Fruit fly (Drosophila melanogaster) whole organism, embryonic: ENCODE results near the gene CG17549.
A peak's percentile ranks its signal among the peaks of the same experiment; 100 is the strongest.

Experiments
- Asciz ChIP-seq: fragments of 200-800 bp; sonication (Bioruptor generic); optimal IDR thresholded peaks from 2 replicates; lab custom pipeline; 2017; ENCODE audit warnings: missing biosample characterization, mild to moderate bottlenecking, missing genetic modification characterization, missing genetic modification reagents
- Blimp-1 ChIP-seq: fragments of 200-800 bp; sonication (Bioruptor generic); optimal IDR thresholded peaks from 3 replicates; lab custom pipeline; 2018; ENCODE audit warnings: missing biosample characterization, missing genetic modification characterization, mild to moderate bottlenecking, moderate library complexity, missing genetic modification reagents
- CG10267 ChIP-seq: fragments of 200-800 bp; sonication (Bioruptor generic); optimal IDR thresholded peaks from 2 replicates; lab custom pipeline; 2018; ENCODE audit warnings: missing biosample characterization, mild to moderate bottlenecking, missing genetic modification characterization, moderate library complexity
- CG12155 ChIP-seq: fragments of 200-800 bp; sonication (Bioruptor generic); optimal IDR thresholded peaks from 3 replicates; lab custom pipeline; 2016; ENCODE audit warnings: missing biosample characterization, missing genetic modification characterization
- CG13775 ChIP-seq: fragments of 200-800 bp; sonication (Bioruptor generic); optimal IDR thresholded peaks from 3 replicates; lab custom pipeline; 2017; ENCODE audit warnings: missing biosample characterization, mild to moderate bottlenecking, missing genetic modification characterization
- CG14667 ChIP-seq: fragments of 200-800 bp; sonication (Bioruptor generic); IDR thresholded peaks from 2 replicates; pipeline ENCODE4 v1.3.6; 2022; ENCODE audit warnings: missing biosample characterization, missing genetic modification characterization
- CG14710 ChIP-seq: fragments of 200-800 bp; sonication (Bioruptor generic); optimal IDR thresholded peaks from 3 replicates; lab custom pipeline; 2019; ENCODE audit warnings: missing biosample characterization, mild to moderate bottlenecking, missing genetic modification characterization, moderate library complexity
- CG15601 ChIP-seq: fragments of 200-800 bp; sonication (Bioruptor generic); optimal IDR thresholded peaks from 3 replicates; lab custom pipeline; 2019; ENCODE audit warnings: missing biosample characterization, mild to moderate bottlenecking, missing genetic modification characterization, moderate library complexity
- CG17328 ChIP-seq: fragments of 200-800 bp; sonication (Bioruptor generic); IDR thresholded peaks from 2 replicates; pipeline ENCODE4 v1.3.6; 2022; ENCODE audit warnings: missing biosample characterization, missing genetic modification characterization
- CG18764 ChIP-seq: fragments of 200-800 bp; sonication (Bioruptor generic); optimal IDR thresholded peaks from 3 replicates; lab custom pipeline; 2016; ENCODE audit warnings: missing biosample characterization, missing genetic modification characterization
- CG2678 ChIP-seq: fragments of 200-800 bp; sonication (Bioruptor generic); optimal IDR thresholded peaks from 3 replicates; lab custom pipeline; 2019; ENCODE audit warnings: missing biosample characterization, mild to moderate bottlenecking, missing genetic modification characterization, moderate library complexity
- CG2712 ChIP-seq: fragments of 200-800 bp; optimal IDR thresholded peaks from 3 replicates; lab custom pipeline; 2019; ENCODE audit warnings: missing biosample characterization, mild to moderate bottlenecking, missing genetic modification characterization, moderate library complexity
- CG30403 ChIP-seq: fragments of 200-800 bp; sonication (Bioruptor generic); optimal IDR thresholded peaks from 3 replicates; lab custom pipeline; 2016; ENCODE audit warnings: missing biosample characterization, missing genetic modification characterization
- CG31441 ChIP-seq: fragments of 200-800 bp; sonication (Bioruptor generic); IDR thresholded peaks from 2 replicates; pipeline ENCODE4 v1.3.6; 2022; ENCODE audit warnings: missing biosample characterization, missing genetic modification characterization
- CG4328 ChIP-seq: fragments of 200-800 bp; sonication (Bioruptor generic); optimal IDR thresholded peaks from 3 replicates; lab custom pipeline; 2017; ENCODE audit warnings: missing biosample characterization, missing genetic modification reagents, missing genetic modification characterization
- CG6683 ChIP-seq: fragments of 200-800 bp; sonication (Bioruptor generic); optimal IDR thresholded peaks from 2 replicates; lab custom pipeline; 2017; ENCODE audit warnings: missing biosample characterization, mild to moderate bottlenecking, missing genetic modification characterization, missing genetic modification reagents
- CG7839 ChIP-seq: fragments of 200-800 bp; sonication (Bioruptor generic); optimal IDR thresholded peaks from 3 replicates; lab custom pipeline; 2018; ENCODE audit warnings: missing biosample characterization, mild to moderate bottlenecking, missing genetic modification characterization, moderate library complexity
- CG8290 ChIP-seq, 3 experiments: fragments of 200-800 bp; sonication (Bioruptor generic); optimal IDR thresholded peaks; 2 replicates each; lab custom pipeline; 2016 to 2019; ENCODE audit warnings: missing biosample characterization in 3 of 3, missing genetic modification characterization in 3 of 3, mild to moderate bottlenecking in 2 of 3, moderate library complexity in 1 of 3
- Camta ChIP-seq: fragments of 200-800 bp; sonication (Bioruptor generic); optimal IDR thresholded peaks from 2 replicates; lab custom pipeline; 2016; ENCODE audit warnings: missing biosample characterization, missing genetic modification characterization
- CoRest ChIP-seq: fragments of 200-800 bp; sonication (Bioruptor generic); optimal IDR thresholded peaks from 3 replicates; lab custom pipeline; 2018; ENCODE audit warnings: missing biosample characterization, mild to moderate bottlenecking, missing genetic modification characterization, moderate library complexity
- Doc3 ChIP-seq: fragments of 200-800 bp; sonication (Bioruptor generic); IDR thresholded peaks from 3 replicates; pipeline ENCODE4 v1.3.6; 2022; ENCODE audit warnings: missing biosample characterization, missing genetic modification characterization; ENCODE audit not compliant: partially characterized antibody
- Ets97D ChIP-seq: fragments of 200-800 bp; sonication (Bioruptor generic); optimal IDR thresholded peaks from 3 replicates; lab custom pipeline; 2016; ENCODE audit warnings: missing biosample characterization, missing genetic modification characterization
- HHEX ChIP-seq: fragments of 200-800 bp; sonication (Bioruptor generic); optimal IDR thresholded peaks from 3 replicates; lab custom pipeline; 2017; ENCODE audit warnings: missing biosample characterization, mild to moderate bottlenecking, missing genetic modification characterization, missing genetic modification reagents
- Jarid2 ChIP-seq: fragments of 200-800 bp; sonication (Bioruptor generic); optimal IDR thresholded peaks from 3 replicates; lab custom pipeline; 2017; ENCODE audit warnings: mild to moderate bottlenecking, missing biosample characterization, missing genetic modification reagents, missing genetic modification characterization
- Meics ChIP-seq: fragments of 200-800 bp; sonication (Bioruptor generic); optimal IDR thresholded peaks from 2 replicates; lab custom pipeline; 2017; ENCODE audit warnings: missing biosample characterization, mild to moderate bottlenecking, missing genetic modification characterization
- NfI ChIP-seq: fragments of 200-800 bp; sonication (Bioruptor generic); optimal IDR thresholded peaks from 3 replicates; lab custom pipeline; 2018; ENCODE audit warnings: missing biosample characterization, mild to moderate bottlenecking, missing genetic modification characterization, moderate library complexity
- Oli ChIP-seq: fragments of 200-800 bp; sonication (Bioruptor generic); optimal IDR thresholded peaks from 2 replicates; lab custom pipeline; 2018; ENCODE audit warnings: missing biosample characterization, mild to moderate bottlenecking, missing genetic modification characterization, moderate library complexity
- PHDP ChIP-seq: fragments of 200-800 bp; sonication (Bioruptor generic); optimal IDR thresholded peaks from 3 replicates; lab custom pipeline; 2018; ENCODE audit warnings: missing biosample characterization, mild to moderate bottlenecking, missing genetic modification characterization, moderate library complexity
- Taf1 ChIP-seq: fragments of 200-800 bp; sonication (Bioruptor generic); IDR thresholded peaks from 2 replicates; pipeline ENCODE4 v1.3.6; 2022; ENCODE audit warnings: missing biosample characterization, missing genetic modification characterization
- Trl ChIP-seq, 3 experiments: fragments of >200 bp in 2 of 3; fragments of 200-800 bp in 1 of 3; sonication (Bioruptor generic) in 1 of 3; optimal IDR thresholded peaks; 2 replicates in 1 of 3; 3 replicates in 2 of 3; lab custom pipeline; 2016 to 2017; ENCODE audit warnings: missing biosample characterization in 1 of 3, missing genetic modification characterization in 1 of 3
- ac ChIP-seq: fragments of 200-800 bp; sonication (Bioruptor generic); optimal IDR thresholded peaks from 3 replicates; lab custom pipeline; 2017; ENCODE audit warnings: missing biosample characterization, mild to moderate bottlenecking, missing genetic modification characterization
- az2 ChIP-seq: fragments of 200-800 bp; sonication (Bioruptor generic); optimal IDR thresholded peaks from 3 replicates; lab custom pipeline; 2016; ENCODE audit warnings: missing biosample characterization, missing genetic modification characterization
- bsh ChIP-seq, 2 experiments: fragments of 200-800 bp; sonication (Bioruptor generic); optimal IDR thresholded peaks; 2 replicates each; lab custom pipeline; 2017 to 2018; ENCODE audit warnings: mild to moderate bottlenecking in 2 of 2, missing biosample characterization in 2 of 2, missing genetic modification characterization in 2 of 2, moderate library complexity in 1 of 2
- crc ChIP-seq: fragments of 200-800 bp; sonication (Bioruptor generic); optimal IDR thresholded peaks from 2 replicates; lab custom pipeline; 2016; ENCODE audit warnings: missing biosample characterization, missing genetic modification characterization
- crp ChIP-seq, 2 experiments: fragments of 200-800 bp; sonication (Bioruptor generic); optimal IDR thresholded peaks; 2 replicates in 1 of 2; 3 replicates in 1 of 2; lab custom pipeline; 2017; ENCODE audit warnings: missing biosample characterization in 2 of 2, missing genetic modification characterization in 2 of 2, mild to moderate bottlenecking in 1 of 2, moderate library complexity in 1 of 2
- dmrt11E ChIP-seq: fragments of 200-800 bp; sonication (Bioruptor generic); optimal IDR thresholded peaks from 3 replicates; lab custom pipeline; 2018; ENCODE audit warnings: missing biosample characterization, mild to moderate bottlenecking, missing genetic modification characterization, moderate library complexity
- dmrt99B ChIP-seq: fragments of 200-800 bp; sonication (Bioruptor generic); optimal IDR thresholded peaks from 2 replicates; lab custom pipeline; 2018; ENCODE audit warnings: missing biosample characterization, mild to moderate bottlenecking, missing genetic modification characterization, moderate library complexity
- eyg ChIP-seq: fragments of 200-800 bp; sonication (Bioruptor generic); optimal IDR thresholded peaks from 3 replicates; lab custom pipeline; 2016; ENCODE audit warnings: missing biosample characterization, missing genetic modification characterization
- nmo ChIP-seq: fragments of 200-800 bp; sonication (Bioruptor generic); optimal IDR thresholded peaks from 2 replicates; lab custom pipeline; 2018; ENCODE audit warnings: missing biosample characterization, mild to moderate bottlenecking, missing genetic modification characterization, moderate library complexity
- pan ChIP-seq, 4 experiments: fragments of >200 bp in 3 of 4; fragments of 200-800 bp in 1 of 4; sonication (Bioruptor generic) in 1 of 4; optimal IDR thresholded peaks in 3 of 4; IDR thresholded peaks in 1 of 4; 2 replicates each; pipeline versions ENCODE4 v1.3.6 to Lab custom; 2017 to 2022; ENCODE audit warnings: missing biosample characterization in 2 of 4, missing genetic modification characterization in 2 of 4, mixed read lengths in 1 of 4
- prd ChIP-seq, 3 experiments: fragments of >200 bp in 2 of 3; fragments of 200-800 bp in 1 of 3; sonication (Bioruptor generic) in 1 of 3; optimal IDR thresholded peaks in 2 of 3; IDR thresholded peaks in 1 of 3; 2 replicates in 2 of 3; 3 replicates in 1 of 3; pipeline versions ENCODE4 v1.3.6 to Lab custom; 2017 to 2022; ENCODE audit warnings: missing biosample characterization in 1 of 3, missing genetic modification characterization in 1 of 3
- row ChIP-seq: fragments of 200-800 bp; sonication (Bioruptor generic); IDR thresholded peaks from 3 replicates; pipeline ENCODE4 v1.3.6; 2022; ENCODE audit warnings: missing biosample characterization, missing genetic modification characterization
- salm ChIP-seq: fragments of 200-800 bp; sonication (Bioruptor generic); optimal IDR thresholded peaks from 2 replicates; lab custom pipeline; 2018; ENCODE audit warnings: missing biosample characterization, mild to moderate bottlenecking, missing genetic modification characterization
- shn ChIP-seq: fragments of 200-800 bp; sonication (Bioruptor generic); optimal IDR thresholded peaks from 3 replicates; lab custom pipeline; 2016; ENCODE audit warnings: missing biosample characterization, missing genetic modification characterization
- trem ChIP-seq: fragments of 200-800 bp; optimal IDR thresholded peaks from 3 replicates; lab custom pipeline; 2019; ENCODE audit warnings: missing biosample characterization, mild to moderate bottlenecking, missing genetic modification characterization, moderate library complexity
- vvl ChIP-seq: fragments of 200-800 bp; sonication (Bioruptor generic); IDR thresholded peaks from 2 replicates; pipeline ENCODE4 v1.3.6; 2022; ENCODE audit warnings: missing biosample characterization, missing genetic modification characterization
- wor ChIP-seq: fragments of 200-800 bp; sonication (Bioruptor generic); IDR thresholded peaks from 2 replicates; pipeline ENCODE4 v1.3.6; 2022; ENCODE audit warnings: missing biosample characterization, missing genetic modification characterization

The CG17549 gene

dm6 chr2L:19364622-19365021, 25.3 kb downstream of the CG17549 start (continued):
- TF ChIP-seq CG4328 (GFP tag; lab: Kevin White, UChicago) (no peak), CG12155 (GFP tag; lab: Kevin White, UChicago) (no peak), CG10267 (tag; lab: Kevin White, UChicago) (peak; percentile 7), prd (optimal IDR thresholded peaks at IDR 0.05; lab: Kevin White, UChicago) (no peak), prd (GFP tag; IDR thresholded peaks at IDR 0.05; lab: Robert Waterston, UW) (0 out of 3 replicates have a peak, but pooled peaks have one; percentile 32), CG15601 (tag; lab: Kevin White, UChicago) (peak; percentile 15), CG2712 (tag; lab: Kevin White, UChicago) (peak; percentile 50), Jarid2 (no peak), NfI (no peak), eyg (GFP tag; lab: Kevin White, UChicago) (no peak), crc (GFP tag; lab: Kevin White, UChicago) (no peak), HHEX (peak; percentile 26), Meics (peak; percentile 50), az2 (GFP tag; lab: Kevin White, UChicago) (peak; percentile 25), salm (tag; lab: Kevin White, UChicago) (no peak), nmo (GFP tag; lab: Kevin White, UChicago) (peak; percentile 2), Camta (no peak), CG13775 (peak; percentile 18), Blimp-1 (GFP tag; lab: Kevin White, UChicago) (peak; percentile 23), CG14667 (GFP tag; lab: Robert Waterston, UW) (no peak), ac (GFP tag; lab: Kevin White, UChicago) (no peak), CG18764 (GFP tag; lab: Kevin White, UChicago) (no peak), CG6683 (GFP tag; lab: Kevin White, UChicago) (no peak), Ets97D (GFP tag; lab: Kevin White, UChicago) (no peak), pan (optimal IDR thresholded peaks at IDR 0.05; lab: Kevin White, UChicago) (no peak), pan (GFP tag; optimal IDR thresholded peaks at IDR 0.05 in 1 of 2, IDR thresholded peaks at IDR 0.05 in 1 of 2) (peak in 1 of 2 experiments; percentile 7), CG7839 (peak; percentile 36), Asciz (GFP tag; lab: Kevin White, UChicago) (peak; percentile 6), CG2678 (tag; lab: Kevin White, UChicago) (peak; percentile 47), CG17328 (GFP tag; lab: Robert Waterston, UW) (0 out of 2 replicates have a peak, but pooled peaks have one; percentile 21), trem (no peak), Trl (optimal IDR thresholded peaks at IDR 0.05; lab: Kevin White, UChicago) (no peak), Trl (GFP tag; optimal IDR thresholded peaks at IDR 0.05; lab: Kevin White, UChicago) (no peak), CG8290 (GFP tag; optimal IDR thresholded peaks at IDR 0.05; lab: Kevin White, UChicago) (no peak), CG8290 (tag; optimal IDR thresholded peaks at IDR 0.05; lab: Kevin White, UChicago) (no peak), PHDP (tag; lab: Kevin White, UChicago) (peak; percentile 47), row (GFP tag; lab: Robert Waterston, UW) (peak; percentile 48; the same call in 2 of the 3 replicates), wor (GFP tag; lab: Robert Waterston, UW) (no peak), CG30403 (GFP tag; lab: Kevin White, UChicago) (peak; percentile 32), dmrt11E (peak; percentile 35), CoRest (tag; lab: Kevin White, UChicago) (peak; percentile 31), dmrt99B (tag; lab: Kevin White, UChicago) (peak; percentile 29), shn (GFP tag; lab: Kevin White, UChicago) (no peak), Oli (peak; percentile 29), CG31441 (GFP tag; lab: Robert Waterston, UW) (peak; percentile 43), Doc3 (GFP tag; lab: Robert Waterston, UW) (no peak), CG14710 (tag; lab: Kevin White, UChicago) (peak; percentile 5), crp (GFP tag; optimal IDR thresholded peaks at IDR 0.05; lab: Kevin White, UChicago) (no peak), Taf1 (GFP tag; lab: Robert Waterston, UW) (no peak), bsh (GFP tag; optimal IDR thresholded peaks at IDR 0.05; lab: Kevin White, UChicago) (peak in 1 of 2 experiments; percentile 22), vvl (GFP tag; lab: Robert Waterston, UW) (peak; percentile 48)
